Fruit fly (Drosophila melanogaster) whole organism, wandering third instar larva: ENCODE data around the gene SoxN.

Experiments
- Dif ChIP-seq: fragments of 200-275, 200-300 bp; sonication (Bioruptor generic); optimal IDR thresholded peaks from 2 replicates; lab custom pipeline; 2018; ENCODE audit warnings: missing biosample characterization, missing genetic modification characterization; ENCODE audit not compliant: partially characterized antibody
- Mio ChIP-seq: sonication (Bioruptor generic); optimal IDR thresholded peaks from 2 replicates; lab custom pipeline; 2016; ENCODE audit warnings: missing biosample characterization, missing genetic modification characterization
- br ChIP-seq: fragments of 200-800 bp; sonication (Bioruptor generic); optimal IDR thresholded peaks from 2 replicates; lab custom pipeline; 2016; ENCODE audit warnings: missing biosample characterization, missing genetic modification characterization
- h ChIP-seq: fragments of 200-800 bp; sonication (Bioruptor generic); optimal IDR thresholded peaks from 3 replicates; lab custom pipeline; 2016; ENCODE audit warnings: missing biosample characterization, mild to moderate bottlenecking, missing genetic modification characterization
- lola ChIP-seq: fragments of >200 bp; optimal IDR thresholded peaks from 2 replicates; lab custom pipeline; 2017; ENCODE audit warnings: missing biosample characterization, missing genetic modification characterization
- sv ChIP-seq: fragments of 200-800 bp; sonication (Bioruptor generic); optimal IDR thresholded peaks from 3 replicates; lab custom pipeline; 2016; ENCODE audit warnings: missing biosample characterization, missing genetic modification characterization
- usp ChIP-seq: fragments of >200 bp; optimal IDR thresholded peaks from 2 replicates; lab custom pipeline; 2017; ENCODE audit warnings: missing biosample characterization, missing genetic modification characterization

- no peak for TF ChIP-seq lola (GFP tag; lab: Kevin White, UChicago)
- TF ChIP-seq usp (GFP tag; lab: Kevin White, UChicago), result no peak
- TF ChIP-seq sv (GFP tag; lab: Kevin White, UChicago), result no peak
- TF ChIP-seq h (GFP tag; lab: Kevin White, UChicago), result no peak
- TF ChIP-seq Dif (GFP tag; lab: Kevin White, UChicago), result no peak
- no peak for TF ChIP-seq Mio (GFP tag; lab: Kevin White, UChicago)
- TF ChIP-seq br (GFP tag; lab: Kevin White, UChicago), result no peak
These were observed 15.6 kb upstream of the SoxN start for dm6 chr2L:8809812-8810211.
